Worm (Caenorhabditis elegans): Measurements from ENCODE around the gene mep-1.

Gene mep-1

DNA sequence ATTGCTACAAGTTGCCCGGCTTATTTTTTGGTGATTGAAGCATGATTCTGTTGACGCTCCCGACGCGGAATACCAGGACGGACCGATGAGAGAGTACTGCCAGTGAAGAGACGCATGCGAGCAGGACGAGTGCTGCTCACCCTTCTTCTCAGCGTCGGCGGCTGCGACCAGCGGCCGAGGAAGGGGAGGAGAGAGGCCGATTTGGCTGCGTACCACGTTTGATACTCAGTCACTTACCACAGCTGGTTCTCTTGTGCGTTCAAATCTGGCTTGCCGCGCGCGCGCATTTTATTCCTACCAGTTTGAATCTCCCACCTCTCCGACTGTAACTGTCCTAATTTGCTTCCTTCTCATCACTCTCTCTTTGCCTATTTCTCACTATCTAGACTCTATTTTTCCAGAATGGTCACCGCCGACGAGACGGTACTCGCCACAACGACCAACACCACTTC is at the start of gene mep-1 (continued):
- TF ChIP-seq nhr-71 (tag; optimal IDR thresholded peaks at IDR 0.05): peak; percentile 73
- TF ChIP-seq nhr-90 (tag; optimal IDR thresholded peaks at IDR 0.05; ENCODE audit: poor library complexity): peak; percentile 30
- no peak for TF ChIP-seq ceh-88 (GFP tag; IDR thresholded peaks at IDR 0.05)
- TF ChIP-seq irx-1 (tag; optimal IDR thresholded peaks at IDR 0.05): no peak
- peak; percentile 91 for TF ChIP-seq lin-14 (GFP tag; optimal IDR thresholded peaks at IDR 0.05)
- peak; percentile 14 to 77 (median 57) for TF ChIP-seq ceh-82 (tag; optimal IDR thresholded peaks at IDR 0.05)
- no peak for TF ChIP-seq efl-3 (GFP tag; optimal IDR thresholded peaks at IDR 0.05)
- peak; percentile 77 for TF ChIP-seq lin-13 (GFP tag; optimal IDR thresholded peaks at IDR 0.05)
- no peak for TF ChIP-seq ceh-8 (GFP tag; optimal IDR thresholded peaks at IDR 0.05)
- TF ChIP-seq F16B12.6 (tag; optimal IDR thresholded peaks at IDR 0.05): peak; percentile 42
- TF ChIP-seq isw-1 (GFP tag; IDR thresholded peaks at IDR 0.05): peak; percentile 38; the same call in 1 of the 2 replicates
- TF ChIP-seq nhr-84 (tag; optimal IDR thresholded peaks at IDR 0.05): no peak
- peak; percentile 95 for TF ChIP-seq lir-3 (tag; optimal IDR thresholded peaks at IDR 0.05; ENCODE audit: poor library complexity)
- no peak for TF ChIP-seq ceh-90 (tag; optimal IDR thresholded peaks at IDR 0.05)
- peak; percentile 63 for TF ChIP-seq nhr-47 (tag; optimal IDR thresholded peaks at IDR 0.05)
- TF ChIP-seq efl-1 (optimal IDR thresholded peaks at IDR 0.05): peak; percentile 60 to 62
- TF ChIP-seq efl-1 (GFP tag; optimal IDR thresholded peaks at IDR 0.05 in 1 of 2): peak; percentile 47 to 92
- peak; percentile 66 for TF ChIP-seq skn-1 (tag; optimal IDR thresholded peaks at IDR 0.05)
- TF ChIP-seq nhr-76 (tag; optimal IDR thresholded peaks at IDR 0.05): no peak

DNA sequence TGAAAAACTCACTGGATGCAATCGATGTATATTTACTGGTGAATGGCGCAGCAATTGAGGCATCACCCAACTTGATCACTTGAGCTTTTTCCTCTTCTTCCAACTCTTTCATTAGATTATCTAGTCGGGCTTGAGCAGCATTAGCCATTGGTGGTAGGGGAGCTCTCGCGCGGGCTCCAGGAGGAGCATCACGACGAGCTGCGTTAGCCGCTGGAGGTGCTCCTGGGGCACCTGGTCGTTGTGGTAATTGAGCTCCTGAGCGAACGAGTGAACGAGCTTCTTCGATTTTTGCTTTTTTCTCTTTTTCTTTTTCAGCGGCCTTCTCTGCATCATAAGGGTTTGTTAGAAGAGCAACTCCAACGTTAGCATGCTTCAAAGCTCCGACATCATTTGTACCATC is 49.4 kb upstream of the mep-1 start:
- TF ChIP-seq ets-5 (GFP tag; IDR thresholded peaks at IDR 0.05) (no peak), lir-3 (tag; optimal IDR thresholded peaks at IDR 0.05; ENCODE audit: poor library complexity) (no peak), snu-23 (GFP tag; optimal IDR thresholded peaks at IDR 0.05) (no peak), ztf-4 (tag; optimal IDR thresholded peaks at IDR 0.05) (no peak), nhr-90 (tag; optimal IDR thresholded peaks at IDR 0.05; ENCODE audit: poor library complexity) (no peak), ama-1 (optimal IDR thresholded peaks at IDR 0.05) (no peak)

DNA sequence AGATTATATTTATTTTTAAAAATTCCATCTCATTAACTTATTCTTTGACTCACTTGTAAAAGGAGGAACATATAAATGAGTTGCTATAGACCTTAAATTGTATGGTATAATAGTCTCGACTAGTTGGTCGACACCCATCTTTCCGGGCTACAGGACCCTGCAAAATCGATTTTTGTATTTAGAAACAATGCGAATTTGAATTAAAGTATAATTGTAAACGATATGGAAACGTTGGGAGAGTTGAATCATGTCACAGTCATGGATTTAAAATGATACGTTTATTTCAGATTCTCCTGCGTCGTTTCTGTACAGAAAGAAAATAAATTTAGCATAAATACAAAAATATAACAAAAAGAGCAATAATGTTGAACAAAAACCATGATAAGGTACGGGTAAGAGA is 45.3 kb upstream of the mep-1 start, which contains the start of gene catp-8:
catp-8 (minus strand) TSS at position 157 of the 400 bp plus-strand sequence.
- TF ChIP-seq ceh-8 (GFP tag; optimal IDR thresholded peaks at IDR 0.05): no peak
- TF ChIP-seq irx-1 (tag; optimal IDR thresholded peaks at IDR 0.05): no peak
- peak; percentile 38 for TF ChIP-seq aly-2 (tag; optimal IDR thresholded peaks at IDR 0.05)
- TF ChIP-seq lsy-2 (tag; optimal IDR thresholded peaks at IDR 0.05): peak in 1 of 2 experiments; percentile 15
- peak; percentile 6 for TF ChIP-seq ztf-4 (tag; optimal IDR thresholded peaks at IDR 0.05)
- peak; percentile 10 for TF ChIP-seq swsn-7 (tag; optimal IDR thresholded peaks at IDR 0.05)
- TF ChIP-seq nhr-85 (tag): peak; percentile 66
- no peak for TF ChIP-seq nhr-90 (tag; optimal IDR thresholded peaks at IDR 0.05; ENCODE audit: poor library complexity)
- no peak for TF ChIP-seq C16A3.4 (tag; optimal IDR thresholded peaks at IDR 0.05)
- TF ChIP-seq xbp-1 (tag; optimal IDR thresholded peaks at IDR 0.05): no peak
- peak; percentile 15 for TF ChIP-seq nhr-47 (tag; optimal IDR thresholded peaks at IDR 0.05)
- TF ChIP-seq nhr-237 (tag; optimal IDR thresholded peaks at IDR 0.05): no peak
- TF ChIP-seq snu-23 (GFP tag; optimal IDR thresholded peaks at IDR 0.05): no peak
- TF ChIP-seq nhr-19 (GFP tag; conservative IDR thresholded peaks at IDR 0.05): no peak
- TF ChIP-seq dsc-1 (tag; optimal IDR thresholded peaks at IDR 0.05): no peak
- no peak for TF ChIP-seq grh-1 (GFP tag; IDR thresholded peaks at IDR 0.05)
- no peak for TF ChIP-seq ztf-11 (tag; optimal IDR thresholded peaks at IDR 0.05)
- no peak for TF ChIP-seq nhr-28 (tag; optimal IDR thresholded peaks at IDR 0.05)
- TF ChIP-seq alr-1 (tag; optimal IDR thresholded peaks at IDR 0.05; ENCODE audit: borderline replicate concordance): no peak
- no peak for TF ChIP-seq C34B4.2 (tag; optimal IDR thresholded peaks at IDR 0.05)
- TF ChIP-seq unc-30 (tag; optimal IDR thresholded peaks at IDR 0.05): no peak
- TF ChIP-seq ama-1 (optimal IDR thresholded peaks at IDR 0.05): peak; percentile 58
- no peak for TF ChIP-seq unc-98 (GFP tag; IDR thresholded peaks at IDR 0.05)
- TF ChIP-seq efl-1 (optimal IDR thresholded peaks at IDR 0.05): no peak
- TF ChIP-seq efl-1 (GFP tag; optimal IDR thresholded peaks at IDR 0.05 in 1 of 2): peak; percentile 8 to 73
- TF ChIP-seq ceh-63 (GFP tag; optimal IDR thresholded peaks at IDR 0.05): no peak
- peak; percentile 42 for TF ChIP-seq nhr-71 (tag; optimal IDR thresholded peaks at IDR 0.05)
- TF ChIP-seq pax-3 (tag; optimal IDR thresholded peaks at IDR 0.05): no peak
- peak; percentile 42 for TF ChIP-seq mep-1 (tag; optimal IDR thresholded peaks at IDR 0.05)
- TF ChIP-seq mab-9 (GFP tag; IDR thresholded peaks at IDR 0.05): no peak
- TF ChIP-seq ets-5 (GFP tag; IDR thresholded peaks at IDR 0.05): no peak
- TF ChIP-seq dpl-1 (GFP tag; optimal IDR thresholded peaks at IDR 0.05): peak in 1 of 3 experiments; percentile 8
- no peak for TF ChIP-seq fkh-4 (tag; optimal IDR thresholded peaks at IDR 0.05; ENCODE audit: borderline replicate concordance)

Data from whole organism, L1 larva.